Worm (Caenorhabditis elegans): ENCODE data around the gene dhs-6.

The dhs-6 gene

ce11 chrII:5649236-5650004 is 30.3 kb upstream of the dhs-6 start, which contains the start of the genes sam-4, F59E12.17 and zyg-1 (continued):
- TF ChIP-seq ceh-27 (GFP tag; optimal IDR thresholded peaks at IDR 0.05), result peak; percentile 64
- no peak for TF ChIP-seq dpff-1 (tag; optimal IDR thresholded peaks at IDR 0.05)
- peak; percentile 42 for TF ChIP-seq dpl-1 (GFP tag; optimal IDR thresholded peaks at IDR 0.05)
- no peak for TF ChIP-seq mel-28 (tag; optimal IDR thresholded peaks at IDR 0.05; ENCODE audit: borderline replicate concordance)
- TF ChIP-seq attf-3 (GFP tag; conservative IDR thresholded peaks at IDR 0.05), result peak; percentile 53
- peak; percentile 82 for TF ChIP-seq D2030.7 (GFP tag; IDR thresholded peaks at IDR 0.05)
- TF ChIP-seq lin-26 (GFP tag; IDR thresholded peaks at IDR 0.05), result no peak
- TF ChIP-seq aptf-2 (GFP tag; conservative IDR thresholded peaks at IDR 0.05), result peak; percentile 52; the same call in 1 of the 2 replicates
- no peak for TF ChIP-seq Y53G8AR.9 (GFP tag; conservative IDR thresholded peaks at IDR 0.05)
- TF ChIP-seq nfya-2 (GFP tag; IDR thresholded peaks at IDR 0.05), result no peak
- TF ChIP-seq F39B2.1 (GFP tag; IDR thresholded peaks at IDR 0.05), result no peak
- TF ChIP-seq hmg-1.2 (GFP tag; IDR thresholded peaks at IDR 0.05), result peak; percentile 82
- peak; percentile 38; the same call in 1 of the 2 replicates for TF ChIP-seq nfyb-1 (GFP tag; IDR thresholded peaks at IDR 0.05)
- peak; percentile 13; the same call in 1 of the 2 replicates for TF ChIP-seq rcor-1 (GFP tag; IDR thresholded peaks at IDR 0.05)
- no peak for TF ChIP-seq F10E7.11 (tag; optimal IDR thresholded peaks at IDR 0.05)
- TF ChIP-seq xnd-1 (tag; optimal IDR thresholded peaks at IDR 0.05), result peak; percentile 1
- peak in 1 of 3 experiments; percentile 64 for TF ChIP-seq lin-35 (GFP tag; optimal IDR thresholded peaks at IDR 0.05)
- TF ChIP-seq lin-54 (GFP tag; optimal IDR thresholded peaks at IDR 0.05), result peak; percentile 74
- TF ChIP-seq Y95B8A.8 (GFP tag; IDR thresholded peaks at IDR 0.05), result 0 out of 2 replicates have a peak, but pooled peaks have one; percentile 42
- no peak for TF ChIP-seq akir-1 (GFP tag; optimal IDR thresholded peaks at IDR 0.05)
- TF ChIP-seq tbp1 (GFP tag; optimal IDR thresholded peaks at IDR 0.05), result peak; percentile 48
- TF ChIP-seq Y67H2A.10 (GFP tag; conservative IDR thresholded peaks at IDR 0.05), result no peak

DNA sequence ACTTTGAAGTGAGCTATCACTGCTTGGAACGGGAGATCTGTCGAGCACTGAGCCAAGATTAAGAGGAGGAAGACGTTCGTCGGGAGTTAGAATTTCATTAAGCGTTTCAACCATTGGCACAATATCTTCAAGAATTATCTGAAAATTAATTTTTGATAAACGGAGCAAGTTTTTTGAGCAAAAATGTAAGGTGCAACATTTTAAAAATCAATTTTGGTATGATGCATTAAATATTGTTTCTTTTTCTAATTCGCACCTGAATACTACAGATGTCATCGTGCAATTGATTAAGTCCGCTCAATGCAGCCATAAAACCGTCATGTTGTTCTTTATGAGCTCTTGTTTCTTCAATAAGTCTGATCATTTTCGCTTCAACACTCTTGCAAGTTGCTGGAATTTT is 29.2 kb upstream of the dhs-6 start, which contains the start of gene ddl-1:
Gene ddl-1 (minus strand): TSS at position 101 of the 400 bp plus-strand sequence.
- TF ChIP-seq mel-28 (tag; optimal IDR thresholded peaks at IDR 0.05; ENCODE audit: borderline replicate concordance) (no peak), dox-1 (GFP tag; IDR thresholded peaks at IDR 0.05) (no peak), madf-8 (GFP tag; conservative IDR thresholded peaks at IDR 0.05) (no peak), F33H1.4 (GFP tag; IDR thresholded peaks at IDR 0.05) (no peak), F10E7.11 (tag; optimal IDR thresholded peaks at IDR 0.05) (no peak), snpc-4 (GFP tag; optimal IDR thresholded peaks at IDR 0.05) (no peak), snpc-4 (tag; optimal IDR thresholded peaks at IDR 0.05) (no peak), Y53G8AR.9 (GFP tag; conservative IDR thresholded peaks at IDR 0.05) (no peak), efl-1 (GFP tag; optimal IDR thresholded peaks at IDR 0.05) (no peak), somi-1 (GFP tag; optimal IDR thresholded peaks at IDR 0.05) (no peak), lsy-27 (tag; optimal IDR thresholded peaks at IDR 0.05; ENCODE audit: borderline replicate concordance, insufficient read depth) (no peak), T26A5.8 (tag; optimal IDR thresholded peaks at IDR 0.05) (no peak), let-526 (GFP tag; IDR thresholded peaks at IDR 0.05) (no peak), bed-1 (GFP tag; IDR thresholded peaks at IDR 0.05) (no peak), zfh-2 (GFP tag; conservative IDR thresholded peaks at IDR 0.05) (no peak), ztf-25 (GFP tag; IDR thresholded peaks at IDR 0.05) (no peak), gei-17 (GFP tag; optimal IDR thresholded peaks at IDR 0.05) (no peak)
